Worm (Caenorhabditis elegans): ENCODE results near the gene tag-234.
A peak's percentile ranks its signal among the peaks of the same experiment; 100 is the strongest.

tag-234 gene

ce11 chrII:5841866-5842265 lies 22.1 kb upstream of the tag-234 start, which contains the start of gene nep-25:
nep-25 (plus strand) TSS chrII:5842240.
- TF ChIP-seq nhr-12 (tag; optimal IDR thresholded peaks at IDR 0.05): no peak
- no peak for TF ChIP-seq blmp-1 (tag; optimal IDR thresholded peaks at IDR 0.05; ENCODE audit: insufficient read depth)
- TF ChIP-seq ama-1 (optimal IDR thresholded peaks at IDR 0.05): no peak
- TF ChIP-seq sem-4 (tag; optimal IDR thresholded peaks at IDR 0.05): no peak
- no peak for TF ChIP-seq ceh-16 (tag; optimal IDR thresholded peaks at IDR 0.05)
- no peak for TF ChIP-seq zag-1 (tag; optimal IDR thresholded peaks at IDR 0.05)
- no peak for TF ChIP-seq ztf-4 (tag; optimal IDR thresholded peaks at IDR 0.05)
- no peak for TF ChIP-seq C34F6.9 (tag; optimal IDR thresholded peaks at IDR 0.05)

ce11 chrII:5844694-5845129 lies 19.3 kb upstream of the tag-234 start:
- TF ChIP-seq nhr-21 (tag; optimal IDR thresholded peaks at IDR 0.05) (peak; percentile 99), nhr-6 (tag; optimal IDR thresholded peaks at IDR 0.05) (peak; percentile 98), F13H6.1 (tag; optimal IDR thresholded peaks at IDR 0.05) (peak; percentile 99), nhr-25 (tag; optimal IDR thresholded peaks at IDR 0.05) (peak; percentile 99), nhr-10 (tag; optimal IDR thresholded peaks at IDR 0.05) (peak; percentile 97), elt-3 (tag; optimal IDR thresholded peaks at IDR 0.05) (no peak), ztf-1 (GFP tag; conservative IDR thresholded peaks at IDR 0.05) (0 out of 2 replicates have a peak, but pooled peaks have one; percentile 81), Y55F3AM.14 (GFP tag; optimal IDR thresholded peaks at IDR 0.05) (peak; percentile 97), ceh-82 (tag; optimal IDR thresholded peaks at IDR 0.05) (peak; percentile 90), unc-62 (GFP tag; optimal IDR thresholded peaks at IDR 0.05) (peak; percentile 83), snpc-4 (tag; optimal IDR thresholded peaks at IDR 0.05) (peak; percentile 100), unc-39 (tag; optimal IDR thresholded peaks at IDR 0.05) (peak; percentile 63), alr-1 (tag; optimal IDR thresholded peaks at IDR 0.05) (no peak), elt-1 (tag; optimal IDR thresholded peaks at IDR 0.05) (peak; percentile 45), lin-39 (tag; optimal IDR thresholded peaks at IDR 0.05) (peak; percentile 96), ZK546.5 (tag; optimal IDR thresholded peaks at IDR 0.05) (peak; percentile 85), aly-2 (tag; optimal IDR thresholded peaks at IDR 0.05) (peak; percentile 94), peb-1 (tag; optimal IDR thresholded peaks at IDR 0.05) (no peak), dmd-4 (tag; optimal IDR thresholded peaks at IDR 0.05) (peak; percentile 79), ama-1 (optimal IDR thresholded peaks at IDR 0.05) (peak; percentile 100), blmp-1 (tag; optimal IDR thresholded peaks at IDR 0.05; ENCODE audit: insufficient read depth) (peak; percentile 82), lin-11 (tag; optimal IDR thresholded peaks at IDR 0.05) (peak; percentile 99), mab-5 (tag; optimal IDR thresholded peaks at IDR 0.05) (peak; percentile 98), unc-55 (GFP tag; optimal IDR thresholded peaks at IDR 0.05) (peak; percentile 99), sma-3 (GFP tag; optimal IDR thresholded peaks at IDR 0.05) (peak; percentile 99), nhr-23 (tag; optimal IDR thresholded peaks at IDR 0.05) (no peak), mdl-1 (tag; optimal IDR thresholded peaks at IDR 0.05) (peak; percentile 92 to 93), ceh-16 (tag; optimal IDR thresholded peaks at IDR 0.05) (peak; percentile 96), sem-4 (tag; optimal IDR thresholded peaks at IDR 0.05) (peak; percentile 99), nhr-77 (tag; optimal IDR thresholded peaks at IDR 0.05) (peak; percentile 93), fos-1 (tag; optimal IDR thresholded peaks at IDR 0.05) (peak; percentile 98), egl-27 (tag; optimal IDR thresholded peaks at IDR 0.05) (peak; percentile 99), R02D3.7 (tag; optimal IDR thresholded peaks at IDR 0.05) (peak; percentile 83), nhr-12 (tag; optimal IDR thresholded peaks at IDR 0.05) (peak; percentile 59), lsy-2 (tag; optimal IDR thresholded peaks at IDR 0.05) (peak; percentile 97), gmeb-1 (tag; optimal IDR thresholded peaks at IDR 0.05) (peak; percentile 95), nhr-237 (tag; optimal IDR thresholded peaks at IDR 0.05) (peak; percentile 95), mbf-1 (tag; optimal IDR thresholded peaks at IDR 0.05) (peak; percentile 64), skn-1 (tag; optimal IDR thresholded peaks at IDR 0.05) (peak; percentile 81), nhr-129 (tag; optimal IDR thresholded peaks at IDR 0.05) (peak; percentile 99), ztf-11 (tag; optimal IDR thresholded peaks at IDR 0.05) (peak; percentile 85), zag-1 (tag; optimal IDR thresholded peaks at IDR 0.05) (peak; percentile 99), crh-2 (tag; optimal IDR thresholded peaks at IDR 0.05) (peak; percentile 99), lin-13 (GFP tag; optimal IDR thresholded peaks at IDR 0.05) (peak; percentile 98), nhr-11 (tag; optimal IDR thresholded peaks at IDR 0.05) (peak; percentile 88), ztf-4 (tag; optimal IDR thresholded peaks at IDR 0.05) (peak; percentile 99), C34F6.9 (tag; optimal IDR thresholded peaks at IDR 0.05) (peak; percentile 100), sma-9 (GFP tag; optimal IDR thresholded peaks at IDR 0.05) (peak; percentile 98), sma-9 (tag; optimal IDR thresholded peaks at IDR 0.05) (peak; percentile 71)

Data from whole organism, L2 larva.